Fruit fly (Drosophila melanogaster) whole organism: ENCODE measurements around the gene Txl.

Source experiments
- CG8478 ChIP-seq: fragments of >200 bp; optimal IDR thresholded peaks from 2 replicates; lab custom pipeline; 2018; ENCODE audit warnings: inconsistent platforms
- Dll ChIP-seq: fragments of >200 bp; optimal IDR thresholded peaks from 2 replicates; lab custom pipeline; 2017
- EcR ChIP-seq, 2 experiments: fragments of >200 bp; optimal IDR thresholded peaks; 2 replicates each; lab custom pipeline; 2017; ENCODE audit warnings: missing biosample characterization in 2 of 2, missing genetic modification characterization in 2 of 2, missing genetic modification reagents in 2 of 2
- pan ChIP-seq: fragments of >200 bp; optimal IDR thresholded peaks from 2 replicates; lab custom pipeline; 2017
- psq ChIP-seq: fragments of >200 bp; optimal IDR thresholded peaks from 2 replicates; lab custom pipeline; 2017

dm6 chr3L:5770817-5771425 is 5.3 kb downstream of the Txl start:
- TF ChIP-seq pan (lab: Kevin White, UChicago) (no peak), CG8478 (lab: Kevin White, UChicago) (peak; percentile 97), Dll (lab: Kevin White, UChicago) (no peak), psq (lab: Kevin White, UChicago) (no peak), EcR (GFP tag; optimal IDR thresholded peaks at IDR 0.05; lab: Kevin White, UChicago) (no peak)
